Worm (Caenorhabditis elegans): ENCODE measurements around the gene gcy-18.

Gene gcy-18

DNA sequence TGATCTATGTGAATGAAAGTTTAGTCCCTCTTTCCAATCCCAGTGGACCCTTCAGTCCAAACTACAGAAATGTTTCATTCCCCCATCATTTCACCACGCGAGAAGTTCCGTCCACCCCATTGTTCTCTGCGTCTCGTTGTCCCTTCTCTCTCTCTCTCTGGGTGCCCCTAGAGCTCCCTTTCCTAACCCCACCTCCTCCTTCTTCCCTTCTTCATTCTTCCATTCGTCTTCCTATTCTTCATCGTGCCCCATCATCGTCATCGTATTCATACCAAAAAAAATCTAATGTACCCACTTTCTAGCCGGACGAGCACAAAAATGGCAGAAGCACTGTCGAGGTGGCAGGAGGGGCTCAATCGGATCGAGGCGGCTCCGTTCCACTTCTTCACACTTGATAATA lies 23.7 kb upstream of the gcy-18 start, which contains the start of gene M02B1.3:
Gene M02B1.3, plus strand, starts transcription at position 301 of the 400 bp plus-strand sequence.
- TF ChIP-seq ceh-31 (tag; optimal IDR thresholded peaks at IDR 0.05) (peak; percentile 9), ceh-45 (GFP tag; IDR thresholded peaks at IDR 0.05) (no peak), ceh-6 (GFP tag; optimal IDR thresholded peaks at IDR 0.05) (no peak), che-1 (tag; optimal IDR thresholded peaks at IDR 0.05) (no peak), fax-1 (tag; optimal IDR thresholded peaks at IDR 0.05) (no peak), ztf-16 (tag; optimal IDR thresholded peaks at IDR 0.05) (no peak), hlh-6 (tag; optimal IDR thresholded peaks at IDR 0.05) (peak; percentile 11)

DNA sequence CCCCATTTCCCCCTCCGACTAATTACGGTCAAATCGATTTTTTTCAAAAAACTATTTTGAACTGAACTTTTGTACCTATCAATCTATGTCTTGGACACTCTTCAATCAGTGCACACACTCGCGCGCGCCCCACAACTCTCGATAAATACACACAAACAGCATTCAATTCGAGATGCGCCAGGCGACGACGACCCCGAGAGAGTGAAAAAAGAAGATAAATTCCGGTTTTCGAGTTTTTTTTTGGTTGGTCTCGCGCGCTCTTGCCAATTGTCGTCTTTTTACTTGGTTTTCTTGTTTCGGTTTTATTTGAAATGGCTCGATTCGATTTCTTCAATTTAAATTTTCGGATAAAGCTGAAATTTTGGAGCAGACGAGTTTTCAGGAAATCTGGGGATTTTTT lies 19.5 kb upstream of the gcy-18 start:
- no peak for TF ChIP-seq pqm-1 (tag; optimal IDR thresholded peaks at IDR 0.05)
- no peak for TF ChIP-seq pag-3 (tag; optimal IDR thresholded peaks at IDR 0.05; ENCODE audit: borderline replicate concordance)
- no peak for TF ChIP-seq nhr-232 (tag; optimal IDR thresholded peaks at IDR 0.05)
- TF ChIP-seq F13H6.1 (tag; optimal IDR thresholded peaks at IDR 0.05): no peak
- no peak for TF ChIP-seq ceh-18 (tag; optimal IDR thresholded peaks at IDR 0.05)
- no peak for TF ChIP-seq ceh-14 (tag; optimal IDR thresholded peaks at IDR 0.05)

DNA sequence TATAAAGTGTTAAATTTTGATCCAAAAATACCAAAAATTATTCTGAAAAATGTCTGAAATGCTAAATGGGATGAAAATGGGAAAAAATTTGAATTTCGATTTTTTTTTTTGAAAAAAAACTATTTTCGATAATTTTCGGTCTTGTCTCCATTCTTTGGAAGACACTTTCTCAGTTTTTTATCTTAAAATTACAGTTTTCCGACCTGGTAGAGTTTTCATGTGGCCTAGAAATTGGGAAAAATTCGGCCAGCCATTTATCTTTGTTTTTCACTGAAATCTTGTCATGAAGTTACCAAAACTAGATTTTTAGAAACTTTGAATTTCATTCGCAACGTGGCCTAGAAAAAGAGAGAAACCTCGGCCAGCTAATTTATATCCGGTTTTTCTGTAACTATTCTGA lies 19.0 kb upstream of the gcy-18 start:
- no peak for TF ChIP-seq madf-2 (tag; optimal IDR thresholded peaks at IDR 0.05)
- no peak for TF ChIP-seq T23F11.4 (GFP tag; optimal IDR thresholded peaks at IDR 0.05)
- no peak for TF ChIP-seq pha-2 (tag; optimal IDR thresholded peaks at IDR 0.05)
- no peak for TF ChIP-seq rnt-1 (tag; optimal IDR thresholded peaks at IDR 0.05)
- TF ChIP-seq sox-4 (tag; optimal IDR thresholded peaks at IDR 0.05): no peak

DNA sequence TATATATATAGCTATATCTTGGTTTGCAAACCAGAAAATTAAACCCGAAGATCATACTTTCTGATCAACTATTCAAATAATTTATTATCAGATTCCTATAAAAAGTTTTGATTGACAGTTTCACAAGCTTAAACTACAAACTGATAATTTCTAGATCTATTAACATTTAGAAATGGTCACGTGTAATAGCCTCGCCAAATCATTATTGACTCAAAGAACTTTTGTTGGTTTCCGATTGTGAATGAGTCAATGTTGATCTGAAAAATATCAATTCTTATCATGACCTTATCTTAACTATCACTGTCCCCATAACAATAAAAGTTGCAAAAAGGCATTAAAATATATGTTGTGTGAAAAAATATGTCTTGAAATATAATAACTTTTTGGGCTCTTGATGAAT lies 17.8 kb upstream of the gcy-18 start:
- no peak for TF ChIP-seq ceh-22 (tag; optimal IDR thresholded peaks at IDR 0.05)
- TF ChIP-seq elt-2 (tag; optimal IDR thresholded peaks at IDR 0.05): peak; percentile 65

DNA sequence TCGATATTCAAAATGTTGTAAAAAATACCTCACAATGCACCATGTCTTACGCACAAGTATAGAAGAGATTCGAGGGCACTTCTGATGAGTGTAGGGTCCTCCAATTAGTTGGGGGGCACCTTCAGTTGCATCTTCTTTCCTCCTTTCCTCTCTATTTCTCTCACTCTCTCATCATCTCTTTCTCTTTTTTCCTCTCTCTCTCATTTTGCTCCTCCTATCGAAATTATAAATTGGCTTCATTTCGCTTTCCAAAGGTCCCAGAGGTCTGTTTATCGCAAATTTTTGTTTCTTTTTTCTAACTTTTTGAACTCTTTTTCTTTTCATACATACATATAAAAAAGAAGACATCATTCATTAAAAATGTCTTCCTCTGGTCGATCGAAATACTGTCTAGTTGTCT lies 17.0 kb upstream of the gcy-18 start:
- TF ChIP-seq ceh-6 (GFP tag; optimal IDR thresholded peaks at IDR 0.05) (no peak), ceh-48 (tag; optimal IDR thresholded peaks at IDR 0.05) (no peak), sdc-2 (tag; optimal IDR thresholded peaks at IDR 0.05) (no peak), ceh-24 (tag; optimal IDR thresholded peaks at IDR 0.05) (no peak), nfya-1 (tag; optimal IDR thresholded peaks at IDR 0.05) (peak; percentile 31), ttx-3 (tag; optimal IDR thresholded peaks at IDR 0.05) (no peak), unc-55 (GFP tag; optimal IDR thresholded peaks at IDR 0.05) (peak; percentile 72), lin-11 (tag; optimal IDR thresholded peaks at IDR 0.05) (no peak), ceh-18 (tag; optimal IDR thresholded peaks at IDR 0.05) (no peak), ceh-34 (tag; optimal IDR thresholded peaks at IDR 0.05) (peak; percentile 12), nhr-11 (tag; optimal IDR thresholded peaks at IDR 0.05) (no peak), unc-42 (tag; optimal IDR thresholded peaks at IDR 0.05) (peak; percentile 28), pax-1 (tag; optimal IDR thresholded peaks at IDR 0.05) (no peak)

DNA sequence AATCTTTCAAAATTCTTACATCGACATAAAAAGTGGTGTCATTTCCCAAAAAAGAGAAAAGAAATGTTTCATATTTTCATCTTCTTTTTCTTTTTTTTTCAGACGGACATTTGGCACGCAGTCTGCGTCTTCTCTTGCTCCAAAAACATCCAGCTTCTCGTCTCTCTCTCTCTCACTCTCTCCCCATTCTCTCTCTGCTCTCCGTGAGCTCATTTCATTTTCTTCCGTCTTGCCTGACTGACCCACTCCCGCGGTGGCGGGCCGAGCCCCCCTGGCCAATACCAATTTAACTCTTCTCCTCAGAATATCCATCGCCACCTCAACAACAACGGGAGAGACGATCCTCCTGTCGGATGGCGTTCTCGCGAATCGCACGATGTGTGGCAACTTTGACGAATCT lies 14.3 kb upstream of the gcy-18 start, which contains the start of gene txt-19:
Gene txt-19, plus strand, starts transcription at position 304 of the 400 bp plus-strand sequence.
- TF ChIP-seq ceh-31 (tag; optimal IDR thresholded peaks at IDR 0.05) (peak; percentile 42), ets-4 (tag; optimal IDR thresholded peaks at IDR 0.05) (no peak), K09A11.1 (tag; optimal IDR thresholded peaks at IDR 0.05; ENCODE audit: insufficient read depth) (no peak), ceh-14 (tag; optimal IDR thresholded peaks at IDR 0.05) (peak; percentile 53), npax-4 (tag; optimal IDR thresholded peaks at IDR 0.05) (no peak), zip-5 (tag; optimal IDR thresholded peaks at IDR 0.05) (no peak), ceh-18 (tag; optimal IDR thresholded peaks at IDR 0.05) (peak; percentile 35), fax-1 (tag; optimal IDR thresholded peaks at IDR 0.05) (peak; percentile 13), elt-4 (tag; optimal IDR thresholded peaks at IDR 0.05) (no peak), unc-42 (tag; optimal IDR thresholded peaks at IDR 0.05) (peak; percentile 27), nfya-1 (tag; optimal IDR thresholded peaks at IDR 0.05) (peak; percentile 9), tbx-2 (tag; optimal IDR thresholded peaks at IDR 0.05) (peak; percentile 11), pha-2 (tag; optimal IDR thresholded peaks at IDR 0.05) (no peak), pag-3 (tag; optimal IDR thresholded peaks at IDR 0.05; ENCODE audit: borderline replicate concordance) (no peak)
